Worm (Caenorhabditis elegans) whole organism, midembryonic: ENCODE measurements around the gene T24B8.3.

Experiments used
- klf-2 ChIP-seq: fragments of 200-800 bp; sonication (Bioruptor generic); conservative IDR thresholded peaks from 2 replicates; pipeline ENCODE4 v1.3.6; 2022; ENCODE audit warnings: missing genetic modification reagents, missing genetic modification characterization, missing compliant biosample characterization
- ref-1 ChIP-seq: fragments of 200-800 bp; sonication (Bioruptor generic); conservative IDR thresholded peaks from 2 replicates; pipeline ENCODE4 v1.3.6; 2022; ENCODE audit warnings: missing genetic modification reagents, missing genetic modification characterization, missing compliant biosample characterization

ce11 chrII:9017628-9018027 is 43.3 kb downstream of the T24B8.3 start:
- TF ChIP-seq ref-1 (no peak), klf-2 (GFP tag; lab: Robert Waterston, UW) (no peak)
